Worm (Caenorhabditis elegans): ENCODE results near the gene sre-44.

ce11 chrII:13938290-13938689 is 11.1 kb upstream of the sre-44 start:
- TF ChIP-seq nhr-76 (tag; optimal IDR thresholded peaks at IDR 0.05) (no peak), blmp-1 (tag; optimal IDR thresholded peaks at IDR 0.05) (no peak), lin-13 (tag; optimal IDR thresholded peaks at IDR 0.05) (no peak), unc-62 (GFP tag; optimal IDR thresholded peaks at IDR 0.05) (no peak), mep-1 (tag; optimal IDR thresholded peaks at IDR 0.05) (no peak), cnd-1 (tag; optimal IDR thresholded peaks at IDR 0.05) (no peak), flh-1 (GFP tag; optimal IDR thresholded peaks at IDR 0.05) (no peak), snpc-4 (tag; optimal IDR thresholded peaks at IDR 0.05) (no peak), pha-4 (tag; optimal IDR thresholded peaks at IDR 0.05) (no peak), unc-39 (tag; optimal IDR thresholded peaks at IDR 0.05) (no peak), ces-1 (GFP tag; optimal IDR thresholded peaks at IDR 0.05) (no peak), elt-3 (tag; optimal IDR thresholded peaks at IDR 0.05) (no peak), ceh-39 (tag; optimal IDR thresholded peaks at IDR 0.05) (no peak)

Measured in whole organism, mixed stage, embryonic.